Worm (Caenorhabditis elegans): ENCODE results near the gene srh-19.
A peak's percentile ranks its signal among the peaks of the same experiment; 100 is the strongest.

Gene srh-19

DNA sequence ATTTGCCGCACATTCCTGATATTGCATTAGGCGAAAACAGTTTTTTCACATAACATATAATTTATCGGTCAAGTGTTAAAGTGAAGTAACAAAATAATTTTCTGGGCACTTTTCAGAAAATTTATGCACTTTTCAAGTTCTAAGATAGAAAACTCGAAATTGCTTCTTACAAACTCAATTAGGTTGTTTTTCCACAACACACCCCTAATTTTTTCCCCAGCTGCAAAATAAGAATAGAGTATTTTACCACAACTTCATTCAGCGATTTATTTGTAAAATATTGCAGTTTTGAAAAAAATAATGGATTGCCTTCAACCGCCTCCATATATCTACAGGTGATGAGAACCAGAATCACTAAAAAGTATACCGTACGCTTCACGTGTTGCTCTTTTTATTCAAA lies at the start of gene srh-19:
srh-19 (plus strand) TSS at position 301 of the 400 bp plus-strand sequence.
- TF ChIP-seq ZK546.5 (tag; optimal IDR thresholded peaks at IDR 0.05), result no peak
- TF ChIP-seq pqm-1 (tag; optimal IDR thresholded peaks at IDR 0.05), result no peak
- no peak for TF ChIP-seq egl-5 (tag; optimal IDR thresholded peaks at IDR 0.05)
- no peak for TF ChIP-seq unc-39 (tag; optimal IDR thresholded peaks at IDR 0.05)
- no peak for TF ChIP-seq nfya-1 (tag; optimal IDR thresholded peaks at IDR 0.05; ENCODE audit: insufficient read depth)
- no peak for TF ChIP-seq skn-1 (tag; optimal IDR thresholded peaks at IDR 0.05)
- no peak for TF ChIP-seq nhr-28 (tag; optimal IDR thresholded peaks at IDR 0.05)
- TF ChIP-seq lin-39 (tag; optimal IDR thresholded peaks at IDR 0.05), result no peak
- no peak for TF ChIP-seq ceh-16 (tag; optimal IDR thresholded peaks at IDR 0.05)
- no peak for TF ChIP-seq eor-1 (tag; optimal IDR thresholded peaks at IDR 0.05)
- TF ChIP-seq snpc-4 (tag; optimal IDR thresholded peaks at IDR 0.05), result no peak
- TF ChIP-seq mml-1 (tag; optimal IDR thresholded peaks at IDR 0.05), result no peak

DNA sequence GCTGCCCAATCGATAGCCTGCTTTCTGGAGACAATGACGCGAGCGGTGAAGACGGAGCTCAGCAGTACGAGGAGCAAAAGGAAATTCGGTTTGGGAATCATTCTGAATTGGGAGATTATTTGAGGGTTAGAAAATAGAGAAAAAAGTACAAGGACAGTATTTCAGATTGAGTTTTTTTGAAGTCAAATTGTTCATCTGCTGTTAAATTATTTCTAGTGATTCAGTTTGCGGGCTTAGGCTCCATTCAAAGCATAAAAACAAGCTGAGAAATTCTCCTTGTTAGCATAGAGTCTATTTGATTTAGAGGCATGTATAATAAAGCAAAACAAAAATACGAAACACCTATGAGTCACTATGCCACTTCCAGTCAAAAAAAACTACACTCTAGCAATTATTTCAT lies 45.5 kb upstream of the srh-19 start, which contains the start of gene dgn-2:
dgn-2 (minus strand) TSS at position 101 of the 400 bp plus-strand sequence.
- TF ChIP-seq ama-1 (optimal IDR thresholded peaks at IDR 0.05) (no peak), elt-3 (tag; optimal IDR thresholded peaks at IDR 0.05) (no peak), fkh-10 (GFP tag; optimal IDR thresholded peaks at IDR 0.05) (no peak), ztf-4 (tag; optimal IDR thresholded peaks at IDR 0.05) (no peak), egl-5 (tag; optimal IDR thresholded peaks at IDR 0.05) (no peak), unc-39 (tag; optimal IDR thresholded peaks at IDR 0.05) (no peak), R02D3.7 (tag; optimal IDR thresholded peaks at IDR 0.05) (no peak), nhr-23 (tag; optimal IDR thresholded peaks at IDR 0.05) (no peak), nhr-237 (tag; optimal IDR thresholded peaks at IDR 0.05) (no peak), pha-4 (tag; optimal IDR thresholded peaks at IDR 0.05) (no peak), snpc-4 (tag; optimal IDR thresholded peaks at IDR 0.05) (no peak), nhr-25 (tag; optimal IDR thresholded peaks at IDR 0.05) (no peak), lsy-12 (tag; optimal IDR thresholded peaks at IDR 0.05) (no peak), nhr-28 (tag; optimal IDR thresholded peaks at IDR 0.05) (no peak), nhr-11 (tag; optimal IDR thresholded peaks at IDR 0.05) (no peak), mdl-1 (tag; optimal IDR thresholded peaks at IDR 0.05) (no peak), mml-1 (tag; optimal IDR thresholded peaks at IDR 0.05) (no peak), fos-1 (tag; optimal IDR thresholded peaks at IDR 0.05) (no peak), ceh-28 (tag; optimal IDR thresholded peaks at IDR 0.05) (no peak)

DNA sequence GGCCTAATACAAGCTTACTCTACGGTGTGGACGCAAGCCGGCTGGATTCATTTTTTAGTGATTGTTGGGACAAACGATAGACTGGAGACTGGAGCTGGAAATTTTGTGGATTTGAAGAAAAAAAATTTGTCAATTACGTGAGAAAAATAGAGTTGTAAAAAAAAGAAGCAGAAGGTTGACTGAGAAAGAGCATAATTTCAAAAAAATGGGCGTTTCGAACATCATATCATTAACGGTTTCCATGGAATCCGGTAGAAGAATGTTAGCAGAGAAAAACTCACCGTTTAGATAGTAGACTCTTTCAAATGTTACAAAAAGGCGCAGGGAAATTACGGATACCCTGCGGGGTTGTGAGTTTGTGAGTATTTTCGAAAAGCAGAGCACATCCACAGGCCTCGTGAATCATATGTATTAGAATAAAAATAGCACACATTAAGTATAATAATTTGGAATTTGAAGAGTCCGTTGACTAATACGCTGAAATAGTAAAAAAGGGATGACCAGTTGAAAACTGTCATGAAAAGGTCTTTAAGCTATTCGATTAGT lies 42.1 kb upstream of the srh-19 start, which contains the start of gene F56C3.7:
F56C3.7 (minus strand) TSS at position 51 of the 546 bp plus-strand sequence.
- TF ChIP-seq skn-1 (tag; optimal IDR thresholded peaks at IDR 0.05) (no peak), pha-4 (tag; optimal IDR thresholded peaks at IDR 0.05) (no peak), tbx-2 (tag; optimal IDR thresholded peaks at IDR 0.05) (peak; percentile 2), nhr-12 (tag; optimal IDR thresholded peaks at IDR 0.05) (no peak), lin-39 (tag; optimal IDR thresholded peaks at IDR 0.05) (no peak), jun-1 (tag; optimal IDR thresholded peaks at IDR 0.05) (no peak), pqm-1 (tag; optimal IDR thresholded peaks at IDR 0.05) (no peak), ZK546.5 (tag; optimal IDR thresholded peaks at IDR 0.05) (no peak), nhr-67 (tag; optimal IDR thresholded peaks at IDR 0.05) (no peak), unc-39 (tag; optimal IDR thresholded peaks at IDR 0.05) (no peak), nfya-1 (tag; optimal IDR thresholded peaks at IDR 0.05; ENCODE audit: insufficient read depth) (no peak), elt-2 (tag; optimal IDR thresholded peaks at IDR 0.05) (peak; percentile 9), egl-5 (tag; optimal IDR thresholded peaks at IDR 0.05) (no peak), nhr-23 (tag; optimal IDR thresholded peaks at IDR 0.05) (no peak), fos-1 (tag; optimal IDR thresholded peaks at IDR 0.05) (no peak), eor-1 (tag; optimal IDR thresholded peaks at IDR 0.05) (no peak), ceh-28 (tag; optimal IDR thresholded peaks at IDR 0.05) (peak; percentile 10)

DNA sequence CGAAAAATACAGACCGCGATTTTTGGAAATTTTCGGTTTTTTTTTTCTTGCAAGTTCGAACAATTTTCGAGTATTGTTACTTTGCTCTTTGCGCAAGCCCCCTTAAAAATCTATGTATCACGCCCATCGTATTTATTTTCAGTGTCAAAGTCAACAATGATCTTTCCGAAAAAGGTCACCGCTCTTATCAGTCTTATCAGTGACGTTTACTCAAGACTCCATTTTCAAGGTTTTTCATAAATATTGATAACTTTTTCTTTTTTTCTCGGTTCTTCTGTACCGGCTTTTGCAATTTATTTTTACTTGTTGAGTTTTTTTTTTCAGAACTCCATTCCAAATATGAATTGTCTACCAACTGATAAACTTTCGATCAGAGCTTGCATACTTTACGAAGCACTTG lies 41.3 kb upstream of the srh-19 start, which contains the start of gene fbxa-190:
fbxa-190 (plus strand) TSS at position 325 of the 400 bp plus-strand sequence.
- TF ChIP-seq elt-2 (tag; optimal IDR thresholded peaks at IDR 0.05) (peak; percentile 67), eor-1 (tag; optimal IDR thresholded peaks at IDR 0.05) (no peak), elt-3 (tag; optimal IDR thresholded peaks at IDR 0.05) (no peak), lin-39 (tag; optimal IDR thresholded peaks at IDR 0.05) (no peak), pqm-1 (tag; optimal IDR thresholded peaks at IDR 0.05) (peak; percentile 77), pha-4 (tag; optimal IDR thresholded peaks at IDR 0.05) (peak; percentile 41), nhr-77 (tag; optimal IDR thresholded peaks at IDR 0.05) (no peak), egl-27 (tag; optimal IDR thresholded peaks at IDR 0.05) (no peak)

DNA sequence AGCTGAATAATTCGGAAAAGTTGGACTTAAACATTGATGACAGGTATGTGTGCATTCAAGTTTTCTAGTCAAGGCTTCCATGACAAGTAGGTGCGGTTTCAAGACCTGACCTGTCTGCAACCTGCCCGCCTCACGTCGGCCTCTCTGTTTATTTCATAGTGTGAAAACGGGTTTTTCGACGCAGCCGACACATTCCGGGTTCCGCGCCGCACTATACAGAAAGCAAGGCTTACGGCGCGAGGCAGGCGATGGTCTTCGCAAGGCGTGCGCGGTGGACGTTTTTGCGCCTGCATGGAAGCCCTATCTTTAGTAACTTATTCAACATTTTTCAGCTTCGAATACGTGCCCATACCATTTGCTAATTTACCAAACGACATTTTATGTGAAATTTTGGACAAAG lies 40.5 kb upstream of the srh-19 start:
- no peak for TF ChIP-seq ztf-11 (tag; optimal IDR thresholded peaks at IDR 0.05)
- TF ChIP-seq nhr-11 (tag; optimal IDR thresholded peaks at IDR 0.05), result no peak
- TF ChIP-seq lsy-12 (tag; optimal IDR thresholded peaks at IDR 0.05), result no peak
- no peak for TF ChIP-seq nhr-43 (tag; optimal IDR thresholded peaks at IDR 0.05; ENCODE audit: poor library complexity, severe bottlenecking)
- no peak for TF ChIP-seq ceh-9 (tag; optimal IDR thresholded peaks at IDR 0.05)
- TF ChIP-seq nhr-25 (tag; optimal IDR thresholded peaks at IDR 0.05), result no peak
- TF ChIP-seq R02D3.7 (tag; optimal IDR thresholded peaks at IDR 0.05), result no peak
- no peak for TF ChIP-seq fos-1 (tag; optimal IDR thresholded peaks at IDR 0.05)
- no peak for TF ChIP-seq sea-2 (GFP tag; optimal IDR thresholded peaks at IDR 0.05)
- TF ChIP-seq egl-5 (tag; optimal IDR thresholded peaks at IDR 0.05), result no peak
- no peak for TF ChIP-seq ZK546.5 (tag; optimal IDR thresholded peaks at IDR 0.05)
- TF ChIP-seq fkh-2 (tag; optimal IDR thresholded peaks at IDR 0.05), result no peak
- TF ChIP-seq ceh-16 (tag; optimal IDR thresholded peaks at IDR 0.05), result no peak
- no peak for TF ChIP-seq jun-1 (tag; optimal IDR thresholded peaks at IDR 0.05)
- no peak for TF ChIP-seq nfya-1 (tag; optimal IDR thresholded peaks at IDR 0.05; ENCODE audit: insufficient read depth)
- no peak for TF ChIP-seq ceh-28 (tag; optimal IDR thresholded peaks at IDR 0.05)
- TF ChIP-seq zag-1 (tag; optimal IDR thresholded peaks at IDR 0.05), result no peak
- no peak for TF ChIP-seq snpc-4 (tag; optimal IDR thresholded peaks at IDR 0.05)
- TF ChIP-seq egl-27 (tag; optimal IDR thresholded peaks at IDR 0.05), result no peak
- TF ChIP-seq hmg-11 (tag; optimal IDR thresholded peaks at IDR 0.05), result no peak

All from whole organism, L3 larva.